Worm (Caenorhabditis elegans) whole organism, early embryonic: ENCODE results near the gene coel-1.
A peak's percentile ranks its signal among the peaks of the same experiment; 100 is the strongest.

ENCODE experiments used
- B0310.2 ChIP-seq: sonication (generic microtip); optimal IDR thresholded peaks from 2 replicates; lab custom pipeline; 2016; ENCODE audit warnings: mild to moderate bottlenecking, missing genetic modification characterization, missing compliant biosample characterization
- F13C5.2 ChIP-seq: sonication (generic microtip); optimal IDR thresholded peaks from 2 replicates; lab custom pipeline; 2017; ENCODE audit warnings: mild to moderate bottlenecking, missing genetic modification characterization, inconsistent platforms, missing compliant biosample characterization
- aly-1 ChIP-seq: sonication (generic microtip); optimal IDR thresholded peaks from 2 replicates; lab custom pipeline; 2016; ENCODE audit warnings: missing genetic modification characterization, missing compliant biosample characterization
- ama-1 ChIP-seq: fragments of 150-350 bp; optimal IDR thresholded peaks from 2 replicates; lab custom pipeline; 2014
- ceh-13 ChIP-seq: fragments of 200-800 bp; sonication (Bioruptor generic); optimal IDR thresholded peaks from 2 replicates; lab custom pipeline; 2018; ENCODE audit warnings: mild to moderate bottlenecking, missing genetic modification characterization, missing compliant biosample characterization
- ceh-36 ChIP-seq: sonication (generic microtip); optimal IDR thresholded peaks from 2 replicates; lab custom pipeline; 2016; ENCODE audit warnings: missing genetic modification characterization, inconsistent platforms, missing compliant biosample characterization
- ets-7 ChIP-seq: sonication (generic microtip); optimal IDR thresholded peaks from 2 replicates; lab custom pipeline; 2016; ENCODE audit warnings: missing genotype, missing genetic modification characterization, missing compliant biosample characterization
- flt-1 ChIP-seq: fragments of 200-800 bp; sonication (Bioruptor generic); IDR thresholded peaks from 2 replicates; pipeline ENCODE4 v1.3.6; 2022; ENCODE audit warnings: missing genetic modification characterization, missing compliant biosample characterization
- hmbx-1 ChIP-seq: sonication (generic microtip); optimal IDR thresholded peaks from 2 replicates; lab custom pipeline; 2016; ENCODE audit warnings: mild to moderate bottlenecking, missing genetic modification characterization, missing compliant biosample characterization
- hmg-4 ChIP-seq: fragments of 200-800 bp; sonication (Bioruptor generic); optimal IDR thresholded peaks from 2 replicates; lab custom pipeline; 2018; ENCODE audit warnings: mild to moderate bottlenecking, missing genetic modification characterization, missing compliant biosample characterization
- hnd-1 ChIP-seq: sonication (generic microtip); optimal IDR thresholded peaks from 2 replicates; lab custom pipeline; 2016; ENCODE audit warnings: missing genetic modification characterization, missing compliant biosample characterization
- pes-1 ChIP-seq: fragments of 200-800 bp; sonication (Bioruptor generic); IDR thresholded peaks from 2 replicates; pipeline ENCODE4 v1.3.6; 2022; ENCODE audit warnings: missing genetic modification reagents, missing genetic modification characterization, missing compliant biosample characterization
- scrt-1 ChIP-seq: fragments of 200-800 bp; sonication (Bioruptor generic); IDR thresholded peaks from 2 replicates; pipeline ENCODE4 v1.3.6; 2022; ENCODE audit warnings: missing genetic modification characterization, missing compliant biosample characterization
- sea-1 ChIP-seq: fragments of 200-800 bp; sonication (Bioruptor generic); conservative IDR thresholded peaks from 2 replicates; pipeline ENCODE4 v1.3.6; 2022; ENCODE audit warnings: missing genetic modification characterization, missing compliant biosample characterization
- tbx-11 ChIP-seq: fragments of 200-800 bp; sonication (Bioruptor generic); IDR thresholded peaks from 2 replicates; pipeline ENCODE4 v1.3.6; 2022; ENCODE audit warnings: missing genetic modification characterization, missing compliant biosample characterization
- tbx-37 ChIP-seq: fragments of 200-800 bp; sonication (Bioruptor generic); conservative IDR thresholded peaks from 2 replicates; pipeline ENCODE4 v1.3.6; 2022; ENCODE audit warnings: missing genetic modification reagents, missing genetic modification characterization, missing compliant biosample characterization
- tra-4 ChIP-seq: sonication (generic microtip); optimal IDR thresholded peaks from 2 replicates; lab custom pipeline; 2017; ENCODE audit warnings: missing genetic modification characterization, missing compliant biosample characterization

coel-1 gene

ce11 chrX:4248949-4249348 lies 16.5 kb upstream of the coel-1 start, which contains the start of gene hlh-13:
Gene hlh-13, plus strand, starts transcription at chrX:4249249.
- TF ChIP-seq ceh-13 (GFP tag; lab: Kevin White, UChicago): no peak
- no peak for TF ChIP-seq ceh-36
- no peak for TF ChIP-seq flt-1 (GFP tag; lab: Robert Waterston, UW)
- no peak for TF ChIP-seq F13C5.2 (tag; lab: Kevin White, UChicago)
- TF ChIP-seq hmg-4: no peak
- TF ChIP-seq hnd-1 (tag; lab: Kevin White, UChicago): no peak
- no peak for TF ChIP-seq hmbx-1 (tag; lab: Kevin White, UChicago)
- no peak for TF ChIP-seq B0310.2 (tag; lab: Kevin White, UChicago)
- no peak for TF ChIP-seq tra-4 (tag; lab: Kevin White, UChicago)

- TF ChIP-seq tbx-11 (no peak), hnd-1 (tag; lab: Kevin White, UChicago) (no peak)
Observed at ce11 chrX:4252047-4252446, 13.4 kb upstream of the coel-1 start, which contains the start of gene srv-5. Gene srv-5, plus strand, starts transcription at chrX:4252347.

DNA sequence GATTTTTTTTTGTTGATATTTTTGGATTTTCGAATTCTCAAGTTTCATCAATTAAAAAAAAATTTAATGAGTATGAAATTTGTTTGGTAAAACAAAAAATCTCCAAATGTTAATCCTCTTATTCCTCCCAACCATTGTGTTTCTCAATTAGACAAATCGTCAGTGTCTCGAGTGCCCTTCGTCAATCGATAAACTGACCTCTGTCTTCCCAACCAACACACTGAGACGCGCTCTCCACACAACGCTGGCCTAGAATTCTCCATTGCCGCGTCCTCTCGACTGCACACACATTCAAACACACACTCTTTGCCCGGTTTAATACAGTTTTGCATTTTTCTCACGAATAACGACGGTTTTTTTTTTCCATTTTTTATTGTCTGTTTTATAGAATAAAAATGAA lies 10.7 kb upstream of the coel-1 start, which contains the start of gene taf-11.1:
Gene taf-11.1, plus strand, starts transcription at position 389 of the 400 bp plus-strand sequence.
- no peak for TF ChIP-seq pes-1 (GFP tag; lab: Robert Waterston, UW)
- TF ChIP-seq tra-4 (tag; lab: Kevin White, UChicago): no peak
- TF ChIP-seq tbx-37 (GFP tag; lab: Robert Waterston, UW): no peak

DNA sequence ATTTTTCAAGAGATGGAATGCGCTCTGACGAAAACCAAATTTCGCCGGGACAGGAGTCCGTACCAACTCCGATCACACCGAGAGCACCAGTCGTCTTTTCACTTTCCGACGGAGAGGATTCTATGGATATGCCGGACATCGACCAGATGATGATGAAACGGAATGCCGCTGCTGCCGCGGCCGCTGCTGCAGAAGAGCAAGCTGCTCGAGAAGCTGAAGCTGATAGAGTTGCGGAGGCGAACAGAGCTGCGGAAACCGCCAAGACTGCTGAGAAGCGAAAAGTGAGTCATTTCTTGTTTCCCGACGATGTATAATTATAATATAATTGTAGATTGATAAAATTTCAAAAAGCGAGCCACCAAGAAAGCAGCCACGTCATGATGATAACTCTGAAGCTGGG lies 10.1 kb upstream of the coel-1 start:
- TF ChIP-seq hmbx-1 (tag; lab: Kevin White, UChicago) (no peak), tbx-11 (no peak), ceh-13 (GFP tag; lab: Kevin White, UChicago) (no peak), tra-4 (tag; lab: Kevin White, UChicago) (no peak), flt-1 (GFP tag; lab: Robert Waterston, UW) (no peak), ceh-36 (no peak), hnd-1 (tag; lab: Kevin White, UChicago) (no peak), B0310.2 (tag; lab: Kevin White, UChicago) (no peak), F13C5.2 (tag; lab: Kevin White, UChicago) (no peak), ets-7 (tag; lab: Kevin White, UChicago) (no peak)

DNA sequence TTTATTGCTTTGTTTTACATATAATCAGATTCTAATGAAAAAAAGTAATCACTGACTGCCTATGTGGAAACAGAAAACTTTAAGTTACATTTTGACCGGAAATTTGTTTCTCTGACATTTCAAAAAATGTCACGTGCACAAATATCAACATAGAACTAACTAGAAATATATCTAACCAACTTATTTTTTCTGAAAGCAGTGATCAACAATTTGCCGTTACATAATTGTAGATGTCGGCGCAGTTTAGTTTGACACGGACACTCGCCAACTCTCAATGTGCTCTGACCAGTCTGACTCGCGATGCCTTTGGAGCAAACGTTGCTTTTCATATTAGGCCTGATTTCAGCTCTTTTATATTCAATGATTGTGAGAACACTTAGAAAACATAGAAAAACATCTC lies 8.7 kb upstream of the coel-1 start, which contains the start of gene srv-6:
Gene srv-6, plus strand, starts transcription at position 301 of the 400 bp plus-strand sequence.
- TF ChIP-seq sea-1: no peak
- no peak for TF ChIP-seq ceh-13 (GFP tag; lab: Kevin White, UChicago)
- no peak for TF ChIP-seq scrt-1 (GFP tag; lab: Robert Waterston, UW)

- TF ChIP-seq B0310.2 (tag; lab: Kevin White, UChicago) (no peak), F13C5.2 (tag; lab: Kevin White, UChicago) (peak; percentile 21)
Observed at ce11 chrX:4260297-4260696, 5.2 kb upstream of the coel-1 start, which contains the start of gene C52B9.4. Gene C52B9.4, plus strand, starts transcription at chrX:4260652.

DNA sequence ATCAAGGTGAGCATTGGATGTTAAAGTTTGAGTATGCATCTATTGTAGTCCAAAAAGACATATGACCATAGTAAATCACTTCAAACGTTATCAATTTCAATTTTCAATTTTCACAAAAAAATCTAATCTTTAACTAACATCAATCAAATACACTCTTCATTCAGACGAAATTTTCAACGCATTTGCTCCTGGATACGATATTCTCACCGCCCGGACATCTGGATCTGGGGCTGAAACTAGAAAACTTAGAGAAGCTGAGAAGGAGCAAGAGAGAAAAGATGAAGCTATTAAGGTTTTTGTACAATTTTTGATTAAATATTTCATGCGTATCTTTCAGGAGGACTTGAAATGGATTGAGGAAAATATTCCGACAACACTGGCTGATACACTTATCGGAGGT lies 1.6 kb upstream of the coel-1 start:
- no peak for TF ChIP-seq tbx-11
- TF ChIP-seq hmg-4: no peak
- no peak for TF ChIP-seq F13C5.2 (tag; lab: Kevin White, UChicago)
- TF ChIP-seq B0310.2 (tag; lab: Kevin White, UChicago): no peak
- no peak for TF ChIP-seq ceh-36
- TF ChIP-seq ets-7 (tag; lab: Kevin White, UChicago): no peak
- TF ChIP-seq aly-1 (tag; lab: Kevin White, UChicago): no peak
- no peak for TF ChIP-seq hnd-1 (tag; lab: Kevin White, UChicago)
- TF ChIP-seq hmbx-1 (tag; lab: Kevin White, UChicago): no peak
- TF ChIP-seq pes-1 (GFP tag; lab: Robert Waterston, UW): no peak
- no peak for TF ChIP-seq tra-4 (tag; lab: Kevin White, UChicago)
- no peak for TF ChIP-seq scrt-1 (GFP tag; lab: Robert Waterston, UW)
- no peak for TF ChIP-seq tbx-37 (GFP tag; lab: Robert Waterston, UW)
- TF ChIP-seq sea-1: no peak
- TF ChIP-seq ceh-13 (GFP tag; lab: Kevin White, UChicago): no peak
- TF ChIP-seq ama-1 (lab: Kevin White, UChicago): no peak
- no peak for TF ChIP-seq flt-1 (GFP tag; lab: Robert Waterston, UW)

- TF ChIP-seq ceh-13 (GFP tag; lab: Kevin White, UChicago) (no peak), F13C5.2 (tag; lab: Kevin White, UChicago) (no peak), flt-1 (GFP tag; lab: Robert Waterston, UW) (no peak)
Observed at ce11 chrX:4266178-4266931, 892 bp downstream of the coel-1 start.

DNA sequence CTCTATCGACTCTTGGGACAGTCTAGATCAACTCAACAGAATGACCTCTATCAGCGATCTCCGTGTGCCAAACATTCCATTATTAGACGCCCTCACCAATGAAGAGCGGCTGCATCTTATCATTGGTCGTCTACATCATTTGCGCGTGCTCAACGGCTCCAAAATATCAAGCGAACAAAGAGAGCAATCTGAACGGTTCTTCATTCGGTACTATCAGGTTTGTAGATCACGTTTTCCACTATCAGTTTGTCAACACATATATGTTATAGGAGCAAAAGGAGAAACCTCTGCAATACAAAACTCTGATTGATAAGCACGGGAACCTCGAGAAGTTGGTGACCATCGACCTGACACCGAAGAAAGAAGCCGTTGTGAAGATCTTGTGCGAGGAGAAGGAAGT lies 2.9 kb downstream of the coel-1 start:
- no peak for TF ChIP-seq ama-1 (lab: Kevin White, UChicago)
- no peak for TF ChIP-seq flt-1 (GFP tag; lab: Robert Waterston, UW)
- TF ChIP-seq aly-1 (tag; lab: Kevin White, UChicago): no peak
- TF ChIP-seq tbx-11: no peak
- no peak for TF ChIP-seq pes-1 (GFP tag; lab: Robert Waterston, UW)
- no peak for TF ChIP-seq ets-7 (tag; lab: Kevin White, UChicago)
- TF ChIP-seq tbx-37 (GFP tag; lab: Robert Waterston, UW): no peak
- TF ChIP-seq B0310.2 (tag; lab: Kevin White, UChicago): no peak
- no peak for TF ChIP-seq ceh-36
- TF ChIP-seq scrt-1 (GFP tag; lab: Robert Waterston, UW): no peak
- no peak for TF ChIP-seq hmg-4
- TF ChIP-seq ceh-13 (GFP tag; lab: Kevin White, UChicago): no peak
- no peak for TF ChIP-seq tra-4 (tag; lab: Kevin White, UChicago)
- TF ChIP-seq hnd-1 (tag; lab: Kevin White, UChicago): no peak
- no peak for TF ChIP-seq hmbx-1 (tag; lab: Kevin White, UChicago)
